Fruit fly (Drosophila melanogaster) whole organism, prepupa: Measurements from ENCODE around the gene E23.

Experiments used
- CG10669 ChIP-seq: fragments of 200-800 bp; sonication (Bioruptor generic); optimal IDR thresholded peaks from 3 replicates; lab custom pipeline; 2018; ENCODE audit warnings: missing biosample characterization, mild to moderate bottlenecking, missing genetic modification characterization, moderate library complexity
- CG11294 ChIP-seq: fragments of 200-800 bp; sonication (Bioruptor generic); IDR thresholded peaks from 2 replicates; pipeline ENCODE4 v1.3.6; 2022; ENCODE audit warnings: missing biosample characterization, missing genetic modification characterization
- CG11762 ChIP-seq: fragments of 200-800 bp; sonication (Bioruptor generic); optimal IDR thresholded peaks from 3 replicates; lab custom pipeline; 2016; ENCODE audit warnings: missing biosample characterization, missing genetic modification characterization; ENCODE audit not compliant: insufficient read depth
- CG1621 ChIP-seq: fragments of 200-800 bp; sonication (Bioruptor generic); optimal IDR thresholded peaks from 3 replicates; lab custom pipeline; 2018; ENCODE audit warnings: missing biosample characterization, mild to moderate bottlenecking, missing genetic modification characterization
- CG6808 ChIP-seq: fragments of 200-800 bp; sonication (Bioruptor generic); optimal IDR thresholded peaks from 3 replicates; lab custom pipeline; 2017; ENCODE audit warnings: missing biosample characterization, missing genetic modification characterization, mild to moderate bottlenecking, moderate library complexity, missing genetic modification reagents
- CG6854 ChIP-seq: fragments of 200-800 bp; sonication (Bioruptor generic); optimal IDR thresholded peaks from 2 replicates; lab custom pipeline; 2017; ENCODE audit warnings: missing biosample characterization, mild to moderate bottlenecking, missing genetic modification characterization
- Eip78C ChIP-seq: fragments of 200-800 bp; sonication (Bioruptor generic); peaks from one replicate; lab custom pipeline; 2016; ENCODE audit warnings: missing biosample characterization, missing genetic modification characterization
- lz ChIP-seq: fragments of 200-800 bp; sonication (Bioruptor generic); optimal IDR thresholded peaks from 3 replicates; lab custom pipeline; 2016; ENCODE audit warnings: missing biosample characterization, missing genetic modification characterization

dm6 chr2L:3341231-3341935 is 13.2 kb downstream of the E23 start:
- TF ChIP-seq CG11294: no peak
- no peak for TF ChIP-seq CG10669 (GFP tag; lab: Kevin White, UChicago)
- no peak for TF ChIP-seq CG6808 (GFP tag; lab: Kevin White, UChicago)
- TF ChIP-seq Eip78C (GFP tag; lab: Kevin White, UChicago): peak; percentile 65
- peak; percentile 75 for TF ChIP-seq lz (GFP tag; lab: Kevin White, UChicago)
- no peak for TF ChIP-seq CG1621 (tag; lab: Kevin White, UChicago)
- TF ChIP-seq CG6854 (GFP tag; lab: Kevin White, UChicago): peak; percentile 75
- no peak for TF ChIP-seq CG11762 (GFP tag; lab: Kevin White, UChicago)
